Fruit fly (Drosophila melanogaster) whole organism, wandering third instar larva: ENCODE measurements around the gene Polr2B.

Source experiments
- Abd-B ChIP-seq: fragments of >200 bp; optimal IDR thresholded peaks from 2 replicates; lab custom pipeline; 2017; ENCODE audit warnings: missing biosample characterization, missing genetic modification characterization
- CG9705 ChIP-seq: fragments of 200-800 bp; sonication (Bioruptor generic); optimal IDR thresholded peaks from 2 replicates; lab custom pipeline; 2018; ENCODE audit warnings: missing biosample characterization, mild to moderate bottlenecking, missing genetic modification characterization
- psq ChIP-seq: fragments of 200-800 bp; sonication (Bioruptor generic); optimal IDR thresholded peaks from 3 replicates; lab custom pipeline; 2017; ENCODE audit warnings: missing biosample characterization, mild to moderate bottlenecking, missing genetic modification characterization, moderate library complexity
- rgr ChIP-seq: fragments of 200-800 bp; sonication (Bioruptor generic); optimal IDR thresholded peaks from 3 replicates; lab custom pipeline; 2016; ENCODE audit warnings: missing biosample characterization, mild to moderate bottlenecking, missing genetic modification characterization
- usp ChIP-seq: fragments of >200 bp; optimal IDR thresholded peaks from 2 replicates; lab custom pipeline; 2017; ENCODE audit warnings: missing biosample characterization, missing genetic modification characterization

DNA sequence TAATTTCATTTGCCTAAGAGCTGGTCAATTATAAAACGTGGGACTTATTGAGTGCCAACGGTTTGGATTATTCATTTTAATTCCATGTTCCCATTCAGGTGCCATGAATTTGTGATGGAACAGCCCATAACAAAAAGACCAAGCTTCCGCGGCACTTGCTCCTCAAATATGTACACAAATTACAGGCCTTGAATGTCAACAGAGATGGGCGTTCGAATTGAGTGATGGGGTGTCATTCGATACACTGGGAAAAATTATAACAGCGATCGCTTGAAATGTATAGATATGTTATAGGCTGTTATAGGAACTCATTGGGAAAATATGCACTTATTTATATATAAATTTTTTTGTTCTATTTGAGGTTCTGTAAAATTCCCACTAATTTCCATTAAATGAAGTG, 9.5 kb upstream of the Polr2B start:
- TF ChIP-seq psq (GFP tag; lab: Kevin White, UChicago) (no peak), rgr (GFP tag; lab: Kevin White, UChicago) (no peak), CG9705 (GFP tag; lab: Kevin White, UChicago) (no peak), Abd-B (GFP tag; lab: Kevin White, UChicago) (no peak), usp (GFP tag; lab: Kevin White, UChicago) (no peak)
